Worm (Caenorhabditis elegans): ENCODE results near the gene gldi-8.

- TF ChIP-seq ces-1 (GFP tag; optimal IDR thresholded peaks at IDR 0.05), result no peak
- TF ChIP-seq ama-1 (optimal IDR thresholded peaks at IDR 0.05), result no peak
- no peak for TF ChIP-seq nhr-76 (tag; optimal IDR thresholded peaks at IDR 0.05)
- TF ChIP-seq nhr-77 (tag; optimal IDR thresholded peaks at IDR 0.05), result no peak
- TF ChIP-seq lin-39 (tag; optimal IDR thresholded peaks at IDR 0.05), result no peak
- no peak for TF ChIP-seq egl-27 (tag; optimal IDR thresholded peaks at IDR 0.05)
- TF ChIP-seq lin-13 (GFP tag; optimal IDR thresholded peaks at IDR 0.05), result no peak
- TF ChIP-seq C04F5.9 (tag; optimal IDR thresholded peaks at IDR 0.05), result no peak
- no peak for TF ChIP-seq fkh-10 (GFP tag; optimal IDR thresholded peaks at IDR 0.05)
- no peak for TF ChIP-seq ceh-82 (tag; optimal IDR thresholded peaks at IDR 0.05)
- no peak for TF ChIP-seq tbx-2 (tag; optimal IDR thresholded peaks at IDR 0.05)
- TF ChIP-seq swsn-7 (tag; optimal IDR thresholded peaks at IDR 0.05), result no peak
- no peak for TF ChIP-seq snpc-4 (tag; optimal IDR thresholded peaks at IDR 0.05)
These were observed 6.6 kb upstream of the gldi-8 start for ce11 chrIII:12606175-12606574.

Data from whole organism, L1 larva.